Fruit fly (Drosophila melanogaster) whole organism, embryonic: ENCODE results near the gene CG34163.

ENCODE experiments used
- ATbp ChIP-seq: fragments of 200-800 bp; sonication (Bioruptor generic); optimal IDR thresholded peaks from 2 replicates; lab custom pipeline; 2017; ENCODE audit warnings: missing biosample characterization, mild to moderate bottlenecking, missing genetic modification characterization, missing genetic modification reagents
- B-H2 ChIP-seq: fragments of 200-800 bp; sonication (Bioruptor generic); optimal IDR thresholded peaks from 2 replicates; lab custom pipeline; 2018; ENCODE audit warnings: missing biosample characterization, mild to moderate bottlenecking, missing genetic modification characterization
- CG1024 ChIP-seq: fragments of 200-800 bp; sonication (Bioruptor generic); IDR thresholded peaks from 2 replicates; pipeline ENCODE4 v1.3.6; 2022; ENCODE audit warnings: missing biosample characterization, missing genetic modification characterization
- CG1233 ChIP-seq: fragments of 200-800 bp; sonication (Bioruptor generic); optimal IDR thresholded peaks from 4 replicates; lab custom pipeline; 2018; ENCODE audit warnings: missing biosample characterization, mild to moderate bottlenecking, missing genetic modification characterization
- CG14441 ChIP-seq: fragments of 200-800 bp; sonication (Bioruptor generic); IDR thresholded peaks from 2 replicates; pipeline ENCODE4 v1.3.6; 2022; ENCODE audit warnings: missing biosample characterization, missing genetic modification characterization
- CG14667 ChIP-seq: fragments of 200-800 bp; sonication (Bioruptor generic); IDR thresholded peaks from 2 replicates; pipeline ENCODE4 v1.3.6; 2022; ENCODE audit warnings: missing biosample characterization, missing genetic modification characterization
- CG1603 ChIP-seq: fragments of 200-800 bp; sonication (Bioruptor generic); optimal IDR thresholded peaks from 2 replicates; lab custom pipeline; 2019; ENCODE audit warnings: missing biosample characterization, mild to moderate bottlenecking, missing genetic modification characterization, moderate library complexity
- CG1647 ChIP-seq: fragments of 200-800 bp; sonication (Bioruptor generic); optimal IDR thresholded peaks from 3 replicates; lab custom pipeline; 2016; ENCODE audit warnings: missing biosample characterization, missing genetic modification characterization
- CG17186 ChIP-seq: fragments of 200-800 bp; sonication (Bioruptor generic); optimal IDR thresholded peaks from 3 replicates; lab custom pipeline; 2017; ENCODE audit warnings: missing biosample characterization, missing genetic modification reagents, missing genetic modification characterization
- CG17802 ChIP-seq: fragments of 200-800 bp; sonication (Bioruptor generic); optimal IDR thresholded peaks from 2 replicates; lab custom pipeline; 2018; ENCODE audit warnings: missing biosample characterization, mild to moderate bottlenecking, missing genetic modification characterization, moderate library complexity
- CG17829 ChIP-seq: fragments of 200-800 bp; optimal IDR thresholded peaks from 2 replicates; lab custom pipeline; 2019; ENCODE audit warnings: missing biosample characterization, mild to moderate bottlenecking, missing genetic modification characterization, moderate library complexity
- CG18262 ChIP-seq: fragments of 200-800 bp; optimal IDR thresholded peaks from 3 replicates; lab custom pipeline; 2019; ENCODE audit warnings: missing biosample characterization, mild to moderate bottlenecking, missing genetic modification characterization, moderate library complexity
- CG18476 ChIP-seq: fragments of 200-800 bp; sonication (Bioruptor generic); optimal IDR thresholded peaks from 2 replicates; lab custom pipeline; 2016; ENCODE audit warnings: missing biosample characterization, mild to moderate bottlenecking, missing genetic modification characterization
- CG30403 ChIP-seq: fragments of 200-800 bp; sonication (Bioruptor generic); optimal IDR thresholded peaks from 3 replicates; lab custom pipeline; 2016; ENCODE audit warnings: missing biosample characterization, missing genetic modification characterization
- CG3281 ChIP-seq: fragments of 200-800 bp; sonication (Bioruptor generic); optimal IDR thresholded peaks from 3 replicates; lab custom pipeline; 2017; ENCODE audit warnings: missing biosample characterization, mild to moderate bottlenecking, missing genetic modification characterization
- CG7271 ChIP-seq: fragments of 200-800 bp; sonication (Bioruptor generic); optimal IDR thresholded peaks from 2 replicates; lab custom pipeline; 2018; ENCODE audit warnings: missing biosample characterization, mild to moderate bottlenecking, missing genetic modification characterization, moderate library complexity
- CG7786 ChIP-seq: fragments of 200-800 bp; sonication (Bioruptor generic); optimal IDR thresholded peaks from 2 replicates; lab custom pipeline; 2016; ENCODE audit warnings: missing biosample characterization, missing genetic modification characterization
- Dip3 ChIP-seq: fragments of 200-800 bp; sonication (Bioruptor generic); optimal IDR thresholded peaks from 3 replicates; lab custom pipeline; 2016; ENCODE audit warnings: missing biosample characterization, missing genetic modification characterization
- Dll ChIP-seq: fragments of 200-800 bp; sonication (Bioruptor generic); IDR thresholded peaks from 4 replicates; pipeline ENCODE4 v1.3.6; 2022; ENCODE audit warnings: missing biosample characterization, missing genetic modification characterization; ENCODE audit not compliant: partially characterized antibody
- Dref ChIP-seq: fragments of 200-800 bp; sonication (Bioruptor generic); IDR thresholded peaks from 2 replicates; pipeline ENCODE4 v1.3.6; 2022; ENCODE audit warnings: missing biosample characterization, missing genetic modification characterization
- Ets65A ChIP-seq: fragments of 200-800 bp; sonication (Bioruptor generic); peaks from one replicate; lab custom pipeline; 2016; ENCODE audit warnings: missing biosample characterization, missing genetic modification characterization
- Ets97D ChIP-seq: fragments of 200-800 bp; sonication (Bioruptor generic); optimal IDR thresholded peaks from 3 replicates; lab custom pipeline; 2016; ENCODE audit warnings: missing biosample characterization, missing genetic modification characterization
- HLH54F ChIP-seq: fragments of 200-800 bp; sonication (Bioruptor generic); optimal IDR thresholded peaks from 3 replicates; lab custom pipeline; 2016; ENCODE audit warnings: missing biosample characterization, missing genetic modification characterization
- Hr3 ChIP-seq: fragments of 200-800 bp; sonication (Bioruptor generic); optimal IDR thresholded peaks from 3 replicates; lab custom pipeline; 2016; ENCODE audit warnings: missing biosample characterization, missing genetic modification characterization
- Lhr ChIP-seq: fragments of 200-800 bp; sonication (Bioruptor generic); optimal IDR thresholded peaks from 3 replicates; lab custom pipeline; 2017; ENCODE audit warnings: mild to moderate bottlenecking, missing biosample characterization, missing genetic modification reagents, missing genetic modification characterization
- MESR4 ChIP-seq: fragments of 200-800 bp; sonication (Bioruptor generic); optimal IDR thresholded peaks from 2 replicates; lab custom pipeline; 2018; ENCODE audit warnings: missing biosample characterization, mild to moderate bottlenecking, missing genetic modification characterization, moderate library complexity
- Meics ChIP-seq: fragments of 200-800 bp; sonication (Bioruptor generic); optimal IDR thresholded peaks from 2 replicates; lab custom pipeline; 2017; ENCODE audit warnings: missing biosample characterization, mild to moderate bottlenecking, missing genetic modification characterization
- NC2β ChIP-seq: fragments of 200-800 bp; sonication (Bioruptor generic); optimal IDR thresholded peaks from 2 replicates; lab custom pipeline; 2016; ENCODE audit warnings: missing biosample characterization, missing genetic modification characterization
- Pdp1 ChIP-seq, 2 experiments: fragments of 200-800 bp; sonication (Bioruptor generic); optimal IDR thresholded peaks; 3 replicates each; lab custom pipeline; 2016; ENCODE audit warnings: missing biosample characterization in 2 of 2, missing genetic modification characterization in 2 of 2, mild to moderate bottlenecking in 1 of 2, moderate library complexity in 1 of 2
- Sry-β ChIP-seq: fragments of 200-800 bp; sonication (Bioruptor generic); optimal IDR thresholded peaks from 2 replicates; lab custom pipeline; 2018; ENCODE audit warnings: missing biosample characterization, mild to moderate bottlenecking, missing genetic modification characterization, moderate library complexity
- Xrp1 ChIP-seq: fragments of 200-800 bp; sonication (Bioruptor generic); IDR thresholded peaks from 2 replicates; pipeline ENCODE4 v1.3.6; 2022; ENCODE audit warnings: missing biosample characterization, missing genetic modification characterization
- YL-1 ChIP-seq: fragments of 200-800 bp; sonication (Bioruptor generic); optimal IDR thresholded peaks from 3 replicates; lab custom pipeline; 2017; ENCODE audit warnings: missing biosample characterization, mild to moderate bottlenecking, missing genetic modification characterization
- amos ChIP-seq: fragments of 200-800 bp; sonication (Bioruptor generic); IDR thresholded peaks from 2 replicates; pipeline ENCODE4 v1.3.6; 2022; ENCODE audit warnings: missing biosample characterization, missing genetic modification characterization; ENCODE audit not compliant: partially characterized antibody
- ash1 ChIP-seq: fragments of 200-800 bp; sonication (Bioruptor generic); optimal IDR thresholded peaks from 2 replicates; lab custom pipeline; 2018; ENCODE audit warnings: missing biosample characterization, mild to moderate bottlenecking, missing genetic modification characterization
- bbx ChIP-seq: fragments of 200-800 bp; sonication (Bioruptor generic); IDR thresholded peaks from 2 replicates; pipeline ENCODE4 v1.3.6; 2022; ENCODE audit warnings: missing biosample characterization, missing genetic modification characterization; ENCODE audit not compliant: partially characterized antibody
- chif ChIP-seq, 2 experiments: fragments of 200-800 bp; sonication (Bioruptor generic); optimal IDR thresholded peaks; 3 replicates each; lab custom pipeline; 2016; ENCODE audit warnings: missing biosample characterization in 2 of 2, missing genetic modification characterization in 2 of 2
- corto ChIP-seq: fragments of 200-800 bp; sonication (Bioruptor generic); optimal IDR thresholded peaks from 2 replicates; lab custom pipeline; 2016; ENCODE audit warnings: missing biosample characterization, mild to moderate bottlenecking, missing genetic modification characterization, moderate library complexity
- fd102C ChIP-seq: fragments of 200-800 bp; sonication (Bioruptor generic); optimal IDR thresholded peaks from 2 replicates; lab custom pipeline; 2018; ENCODE audit warnings: missing biosample characterization, mild to moderate bottlenecking, missing genetic modification characterization, moderate library complexity
- grau ChIP-seq: fragments of 200-800 bp; optimal IDR thresholded peaks from 3 replicates; lab custom pipeline; 2019; ENCODE audit warnings: missing biosample characterization, mild to moderate bottlenecking, missing genetic modification characterization, moderate library complexity
- gro ChIP-seq: fragments of 200-800 bp; sonication (Bioruptor generic); optimal IDR thresholded peaks from 2 replicates; lab custom pipeline; 2016; ENCODE audit warnings: missing biosample characterization, missing genetic modification characterization
- hb ChIP-seq: fragments of 200-800 bp; sonication (Bioruptor generic); IDR thresholded peaks from 3 replicates; pipeline ENCODE4 v1.3.6; 2022; ENCODE audit warnings: missing biosample characterization, missing genetic modification characterization; ENCODE audit not compliant: partially characterized antibody
- insv ChIP-seq, 2 experiments: fragments of 200-800 bp; sonication (Bioruptor generic); optimal IDR thresholded peaks; 3 replicates each; lab custom pipeline; 2016 to 2018; ENCODE audit warnings: missing biosample characterization in 2 of 2, missing genetic modification characterization in 2 of 2
- knrl ChIP-seq: fragments of 200-800 bp; sonication (Bioruptor generic); IDR thresholded peaks from 3 replicates; pipeline ENCODE4 v1.3.6; 2022; ENCODE audit warnings: missing biosample characterization, missing genetic modification characterization; ENCODE audit not compliant: partially characterized antibody
- pho ChIP-seq: fragments of 200-800 bp; sonication (Bioruptor generic); optimal IDR thresholded peaks from 2 replicates; lab custom pipeline; 2016; ENCODE audit warnings: missing biosample characterization, missing genetic modification characterization
- ranshi ChIP-seq: fragments of 200-800 bp; sonication (Bioruptor generic); IDR thresholded peaks from 2 replicates; pipeline ENCODE4 v1.3.6; 2022; ENCODE audit warnings: missing biosample characterization, missing genetic modification characterization
- sima ChIP-seq: fragments of 200-800 bp; sonication (Bioruptor generic); optimal IDR thresholded peaks from 2 replicates; lab custom pipeline; 2016; ENCODE audit warnings: missing biosample characterization, missing genetic modification characterization
- sob ChIP-seq: fragments of 200-800 bp; sonication (Bioruptor generic); IDR thresholded peaks from 2 replicates; pipeline ENCODE4 v1.3.6; 2022; ENCODE audit warnings: missing biosample characterization, missing genetic modification characterization
- tx ChIP-seq: fragments of 200-800 bp; sonication (Bioruptor generic); optimal IDR thresholded peaks from 2 replicates; lab custom pipeline; 2016; ENCODE audit warnings: missing biosample characterization, missing genetic modification characterization
- unpg ChIP-seq: fragments of 200-800 bp; sonication (Bioruptor generic); optimal IDR thresholded peaks from 3 replicates; lab custom pipeline; 2018; ENCODE audit warnings: missing biosample characterization, mild to moderate bottlenecking, missing genetic modification characterization, moderate library complexity
- usp ChIP-seq: fragments of >200 bp; optimal IDR thresholded peaks from 2 replicates; lab custom pipeline; 2017; ENCODE audit warnings: missing biosample characterization, missing genetic modification characterization

Gene CG34163

dm6 chr2L:11987945-11988344, at the start of gene CG34163, which contains the start of gene CG6686 (continued):
- no peak for TF ChIP-seq ash1 (GFP tag; lab: Kevin White, UChicago)
- peak; percentile 71 for TF ChIP-seq Ets97D (GFP tag; lab: Kevin White, UChicago)
- no peak for TF ChIP-seq corto (GFP tag; lab: Kevin White, UChicago)
- peak; percentile 8 for TF ChIP-seq CG1647
- TF ChIP-seq Xrp1, result peak; percentile 27; the same call in 1 of the 2 replicates
- TF ChIP-seq knrl (GFP tag; lab: Robert Waterston, UW), result 0 out of 3 replicates have a peak, but pooled peaks have one; percentile 21
- peak; percentile 31 to 37 for TF ChIP-seq chif (GFP tag; optimal IDR thresholded peaks at IDR 0.05; lab: Kevin White, UChicago)
- peak in 1 of 2 experiments; percentile 66 for TF ChIP-seq Pdp1 (GFP tag; optimal IDR thresholded peaks at IDR 0.05; lab: Kevin White, UChicago)
- peak; percentile 31 for TF ChIP-seq tx (GFP tag; lab: Kevin White, UChicago)
- peak; percentile 53 for TF ChIP-seq pho (GFP tag; lab: Kevin White, UChicago)
- no peak for TF ChIP-seq sima (GFP tag; lab: Kevin White, UChicago)
- TF ChIP-seq ATbp (GFP tag; lab: Kevin White, UChicago), result no peak
- peak; percentile 52 for TF ChIP-seq unpg
- peak; percentile 20; the same call in 1 of the 2 replicates for TF ChIP-seq CG14667 (GFP tag; lab: Robert Waterston, UW)
- peak; percentile 61 for TF ChIP-seq CG7271 (tag; lab: Kevin White, UChicago)
- TF ChIP-seq CG1603 (tag; lab: Kevin White, UChicago), result peak; percentile 29
- peak; percentile 41; the same call in 1 of the 2 replicates for TF ChIP-seq CG14441 (GFP tag; lab: Robert Waterston, UW)
- TF ChIP-seq CG7786 (GFP tag; lab: Kevin White, UChicago), result peak; percentile 55
- no peak for TF ChIP-seq hb (GFP tag; lab: Robert Waterston, UW)
- peak; percentile 69 for TF ChIP-seq CG30403
- no peak for TF ChIP-seq bbx (GFP tag; lab: Robert Waterston, UW)
- TF ChIP-seq ranshi (GFP tag; lab: Robert Waterston, UW), result no peak
- peak; percentile 36 for TF ChIP-seq B-H2 (GFP tag; lab: Kevin White, UChicago)
- TF ChIP-seq usp (GFP tag; lab: Kevin White, UChicago), result no peak
- TF ChIP-seq Meics (GFP tag; lab: Kevin White, UChicago), result peak; percentile 47
- 0 out of 2 replicates have a peak, but pooled peaks have one; percentile 12 for TF ChIP-seq amos (GFP tag; lab: Robert Waterston, UW)
- peak; percentile 64 for TF ChIP-seq Lhr (GFP tag; lab: Kevin White, UChicago)
- peak; percentile 94 for TF ChIP-seq YL-1 (GFP tag; lab: Kevin White, UChicago)
- TF ChIP-seq gro (GFP tag; lab: Kevin White, UChicago), result peak; percentile 31
- peak; percentile 0 for TF ChIP-seq MESR4
- TF ChIP-seq CG18262 (tag; lab: Kevin White, UChicago), result peak; percentile 24
- TF ChIP-seq CG17186 (GFP tag; lab: Kevin White, UChicago), result peak; percentile 88
- peak; percentile 56 for TF ChIP-seq Dip3 (GFP tag; lab: Kevin White, UChicago)
- TF ChIP-seq grau (tag; lab: Kevin White, UChicago), result peak; percentile 33
- TF ChIP-seq Ets65A (GFP tag; lab: Kevin White, UChicago), result peak; percentile 91
- TF ChIP-seq sob (GFP tag; lab: Robert Waterston, UW), result peak; percentile 42; the same call in 1 of the 2 replicates
- peak; percentile 39 for TF ChIP-seq CG17829
- peak in 1 of 2 experiments; percentile 3 for TF ChIP-seq insv (GFP tag; optimal IDR thresholded peaks at IDR 0.05; lab: Kevin White, UChicago)
- peak; percentile 35 for TF ChIP-seq CG18476
- TF ChIP-seq Hr3 (GFP tag; lab: Kevin White, UChicago), result peak; percentile 55
- peak; percentile 77 for TF ChIP-seq Sry-β (GFP tag; lab: Kevin White, UChicago)
- TF ChIP-seq CG1024 (GFP tag; lab: Robert Waterston, UW), result no peak
- TF ChIP-seq Dref, result no peak
- TF ChIP-seq CG17802 (tag; lab: Kevin White, UChicago), result no peak
- no peak for TF ChIP-seq fd102C (GFP tag; lab: Kevin White, UChicago)
- TF ChIP-seq HLH54F (GFP tag; lab: Kevin White, UChicago), result peak; percentile 42
- no peak for TF ChIP-seq CG1233 (GFP tag; lab: Kevin White, UChicago)
- 0 out of 4 replicates have a peak, but pooled peaks have one; percentile 35 for TF ChIP-seq Dll (GFP tag; lab: Robert Waterston, UW)
- peak; percentile 35 for TF ChIP-seq CG3281 (GFP tag; lab: Kevin White, UChicago)
- TF ChIP-seq NC2β (GFP tag; lab: Kevin White, UChicago), result peak; percentile 46
